Worm (Caenorhabditis elegans) whole organism, L1 larva: ENCODE data around the gene ctg-2.

Source experiments
- C16A3.4 ChIP-seq: fragments of 150-350 bp; optimal IDR thresholded peaks from 2 replicates; lab custom pipeline; 2014; ENCODE audit warnings: missing biosample characterization, missing genetic modification characterization
- C34B4.2 ChIP-seq: sonication (generic microtip); optimal IDR thresholded peaks from 2 replicates; lab custom pipeline; 2017; ENCODE audit warnings: mild to moderate bottlenecking, missing genetic modification characterization, missing compliant biosample characterization
- aha-1 ChIP-seq: fragments of 150-350 bp; optimal IDR thresholded peaks from 2 replicates; lab custom pipeline; 2014; ENCODE audit warnings: missing biosample characterization, missing genetic modification characterization
- alr-1 ChIP-seq: fragments of 200-800 bp; sonication (Bioruptor generic); optimal IDR thresholded peaks from 2 replicates; lab custom pipeline; 2018; ENCODE audit warnings: borderline replicate concordance, mild to moderate bottlenecking, missing genetic modification characterization, missing compliant biosample characterization
- aly-2 ChIP-seq: fragments of 150-350 bp; optimal IDR thresholded peaks from 2 replicates; lab custom pipeline; 2014; ENCODE audit warnings: missing biosample characterization, missing genetic modification characterization
- ama-1 ChIP-seq: fragments of 150-350 bp; optimal IDR thresholded peaks from 2 replicates; lab custom pipeline; 2014
- ceh-63 ChIP-seq: fragments of 200-800 bp; sonication (Bioruptor generic); optimal IDR thresholded peaks from 2 replicates; lab custom pipeline; 2018; ENCODE audit warnings: mild to moderate bottlenecking, missing genetic modification characterization, missing compliant biosample characterization
- ceh-88 ChIP-seq: fragments of 200-800 bp; sonication (Bioruptor generic); IDR thresholded peaks from 2 replicates; pipeline ENCODE4 v1.3.6; 2022; ENCODE audit warnings: missing genetic modification characterization, missing compliant biosample characterization
- ces-1 ChIP-seq: fragments of 150-350 bp; optimal IDR thresholded peaks from 2 replicates; lab custom pipeline; 2014; ENCODE audit warnings: missing biosample characterization, missing genetic modification reagents, missing genetic modification characterization
- dsc-1 ChIP-seq: sonication (generic microtip); optimal IDR thresholded peaks from 2 replicates; lab custom pipeline; 2016; ENCODE audit warnings: mild to moderate bottlenecking, missing genetic modification characterization, missing compliant biosample characterization
- efl-1 ChIP-seq, 4 experiments: fragments of 150-350 bp; optimal IDR thresholded peaks in 3 of 4; peaks in 1 of 4; 1 replicate in 1 of 4; 2 replicates in 3 of 4; lab custom pipeline; 2014; ENCODE audit warnings: missing biosample characterization in 2 of 4, missing genetic modification characterization in 2 of 4, missing genetic modification reagents in 2 of 4
- egl-13 ChIP-seq: sonication (generic microtip); optimal IDR thresholded peaks from 2 replicates; lab custom pipeline; 2016; ENCODE audit warnings: missing genotype, missing genetic modification reagents, missing genetic modification characterization, missing compliant biosample characterization
- elt-2 ChIP-seq: sonication (generic microtip); optimal IDR thresholded peaks from 2 replicates; lab custom pipeline; 2016; ENCODE audit warnings: missing genetic modification characterization, mild to moderate bottlenecking, inconsistent platforms, missing compliant biosample characterization, missing genetic modification reagents
- elt-3 ChIP-seq, 6 experiments: fragments of 150-350 bp in 1 of 6; sonication (generic microtip); optimal IDR thresholded peaks; 2 replicates each; lab custom pipeline; 2017 to 2018; ENCODE audit warnings: missing biosample characterization in 6 of 6, missing genetic modification characterization in 6 of 6, inconsistent platforms in 1 of 6
- ets-5 ChIP-seq: fragments of 200-800 bp; sonication (Bioruptor generic); IDR thresholded peaks from 2 replicates; pipeline ENCODE4 v1.3.6; 2022; ENCODE audit warnings: missing genetic modification characterization, missing compliant biosample characterization
- fkh-10 ChIP-seq: sonication (generic microtip); optimal IDR thresholded peaks from 2 replicates; lab custom pipeline; 2017; ENCODE audit warnings: missing biosample characterization, missing genetic modification reagents, missing genetic modification characterization
- fkh-4 ChIP-seq: sonication (generic microtip); optimal IDR thresholded peaks from 2 replicates; lab custom pipeline; 2016; ENCODE audit warnings: missing compliant biosample characterization, missing genetic modification characterization, borderline replicate concordance
- hlh-17 ChIP-seq: fragments of 200-800 bp; sonication (Bioruptor generic); optimal IDR thresholded peaks from 2 replicates; lab custom pipeline; 2018; ENCODE audit warnings: missing genetic modification characterization, mild to moderate bottlenecking, missing compliant biosample characterization, moderate library complexity, borderline replicate concordance
- jun-1 ChIP-seq: fragments of 150-350 bp; optimal IDR thresholded peaks from 2 replicates; lab custom pipeline; 2014; ENCODE audit warnings: missing biosample characterization, missing genetic modification reagents, missing genetic modification characterization
- lin-13 ChIP-seq: fragments of 150-350 bp; optimal IDR thresholded peaks from 2 replicates; lab custom pipeline; 2014; ENCODE audit warnings: missing biosample characterization, missing genetic modification reagents, missing genetic modification characterization
- lin-14 ChIP-seq: fragments of 200-800 bp; sonication (Bioruptor generic); optimal IDR thresholded peaks from 2 replicates; lab custom pipeline; 2018; ENCODE audit warnings: mild to moderate bottlenecking, missing genetic modification characterization, moderate library complexity, missing compliant biosample characterization
- lin-35 ChIP-seq, 2 experiments: fragments of 150-350 bp; optimal IDR thresholded peaks; 2 replicates each; lab custom pipeline; 2014; ENCODE audit warnings: missing biosample characterization in 2 of 2, missing genetic modification characterization in 2 of 2, missing genetic modification reagents in 2 of 2
- mdl-1 ChIP-seq, 2 experiments: fragments of 150-350 bp; optimal IDR thresholded peaks; 2 replicates each; lab custom pipeline; 2014 to 2017; ENCODE audit warnings: missing biosample characterization in 2 of 2, missing genetic modification characterization in 2 of 2, inconsistent platforms in 1 of 2
- mef-2 ChIP-seq: fragments of 150-350 bp; optimal IDR thresholded peaks from 2 replicates; lab custom pipeline; 2014; ENCODE audit warnings: missing biosample characterization, missing genetic modification characterization
- mep-1 ChIP-seq: fragments of 150-350 bp; optimal IDR thresholded peaks from 2 replicates; lab custom pipeline; 2014; ENCODE audit warnings: missing biosample characterization, missing genetic modification characterization
- nhr-12 ChIP-seq: sonication (generic microtip); optimal IDR thresholded peaks from 2 replicates; lab custom pipeline; 2017; ENCODE audit warnings: missing biosample characterization, missing genetic modification characterization
- nhr-237 ChIP-seq: fragments of 150-350 bp; optimal IDR thresholded peaks from 2 replicates; lab custom pipeline; 2014; ENCODE audit warnings: missing biosample characterization, missing genetic modification characterization
- nhr-47 ChIP-seq: sonication (generic microtip); optimal IDR thresholded peaks from 2 replicates; lab custom pipeline; 2016; ENCODE audit warnings: mild to moderate bottlenecking, missing genetic modification characterization, moderate library complexity, missing compliant biosample characterization
- nhr-71 ChIP-seq: sonication (generic microtip); optimal IDR thresholded peaks from 2 replicates; lab custom pipeline; 2016; ENCODE audit warnings: mild to moderate bottlenecking, missing genetic modification characterization, moderate library complexity, missing compliant biosample characterization
- nhr-77 ChIP-seq: fragments of 150-350 bp; optimal IDR thresholded peaks from 2 replicates; lab custom pipeline; 2014; ENCODE audit warnings: missing biosample characterization, missing genetic modification characterization
- nhr-84 ChIP-seq: sonication (generic microtip); optimal IDR thresholded peaks from 2 replicates; lab custom pipeline; 2017; ENCODE audit warnings: missing biosample characterization, missing genetic modification characterization
- nhr-85 ChIP-seq: sonication (generic microtip); peaks from one replicate; lab custom pipeline; 2016; ENCODE audit warnings: missing genetic modification characterization, inconsistent platforms, missing compliant biosample characterization
- rnt-1 ChIP-seq: sonication (generic microtip); optimal IDR thresholded peaks from 2 replicates; lab custom pipeline; 2016; ENCODE audit warnings: mild to moderate bottlenecking, missing genetic modification characterization, moderate library complexity, missing compliant biosample characterization
- skn-1 ChIP-seq: fragments of 150-350 bp; optimal IDR thresholded peaks from 2 replicates; lab custom pipeline; 2014; ENCODE audit warnings: missing biosample characterization, missing genetic modification characterization
- snu-23 ChIP-seq: sonication (generic microtip); optimal IDR thresholded peaks from 2 replicates; lab custom pipeline; 2016; ENCODE audit warnings: missing genetic modification characterization, missing compliant biosample characterization
- sox-4 ChIP-seq: sonication (generic microtip); optimal IDR thresholded peaks from 2 replicates; lab custom pipeline; 2016; ENCODE audit warnings: missing genetic modification characterization, missing compliant biosample characterization
- sptf-1 ChIP-seq: fragments of 150-350 bp; optimal IDR thresholded peaks from 2 replicates; lab custom pipeline; 2014; ENCODE audit warnings: missing biosample characterization, missing genetic modification characterization
- sup-37 ChIP-seq: fragments of 200-800 bp; sonication (Bioruptor generic); optimal IDR thresholded peaks from 2 replicates; lab custom pipeline; 2018; ENCODE audit warnings: mild to moderate bottlenecking, missing genetic modification characterization, missing compliant biosample characterization
- swsn-7 ChIP-seq: sonication (generic microtip); optimal IDR thresholded peaks from 2 replicates; lab custom pipeline; 2016; ENCODE audit warnings: missing genetic modification characterization, missing compliant biosample characterization
- tbx-2 ChIP-seq: sonication (generic microtip); optimal IDR thresholded peaks from 2 replicates; lab custom pipeline; 2016; ENCODE audit warnings: missing genetic modification characterization, missing compliant biosample characterization
- tlp-1 ChIP-seq: fragments of 150-350 bp; optimal IDR thresholded peaks from 2 replicates; lab custom pipeline; 2014; ENCODE audit warnings: missing biosample characterization, missing genetic modification characterization
- unc-130 ChIP-seq: fragments of 150-350 bp; optimal IDR thresholded peaks from 2 replicates; lab custom pipeline; 2017; ENCODE audit warnings: missing biosample characterization, missing genetic modification characterization, inconsistent platforms
- unc-62 ChIP-seq: fragments of 150-350 bp; optimal IDR thresholded peaks from 2 replicates; lab custom pipeline; 2014; ENCODE audit warnings: missing biosample characterization, missing genetic modification reagents, missing genetic modification characterization
- xbp-1 ChIP-seq: sonication (generic microtip); optimal IDR thresholded peaks from 2 replicates; lab custom pipeline; 2016; ENCODE audit warnings: missing genetic modification characterization, missing compliant biosample characterization
- zip-4 ChIP-seq: fragments of 200-800 bp; sonication (Bioruptor generic); optimal IDR thresholded peaks from 2 replicates; lab custom pipeline; 2018; ENCODE audit warnings: mild to moderate bottlenecking, missing genetic modification characterization, moderate library complexity, missing compliant biosample characterization

ctg-2 gene

ce11 chrII:8556166-8556565 is 41.3 kb downstream of the ctg-2 start, which contains the start of gene glb-27:
TSS of gene glb-27 (minus strand) at chrII:8556266.
- TF ChIP-seq sup-37 (GFP tag; lab: Kevin White, UChicago): no peak
- TF ChIP-seq skn-1: no peak
- TF ChIP-seq nhr-237 (tag; lab: Kevin White, UChicago): no peak
- no peak for TF ChIP-seq unc-62 (GFP tag; lab: Kevin White, UChicago)
- TF ChIP-seq elt-2 (tag; lab: Kevin White, UChicago): no peak
- no peak for TF ChIP-seq ets-5 (GFP tag; lab: Robert Waterston, UW)
- no peak for TF ChIP-seq lin-14 (GFP tag; lab: Kevin White, UChicago)
- no peak for TF ChIP-seq C16A3.4 (tag; lab: Kevin White, UChicago)
- TF ChIP-seq mef-2: no peak
- no peak for TF ChIP-seq egl-13 (tag; lab: Kevin White, UChicago)
- no peak for TF ChIP-seq lin-13
- TF ChIP-seq hlh-17: no peak
- TF ChIP-seq nhr-84 (tag; lab: Kevin White, UChicago): no peak
- no peak for TF ChIP-seq unc-130
- no peak for TF ChIP-seq fkh-4
- no peak for TF ChIP-seq rnt-1 (tag; lab: Kevin White, UChicago)
- TF ChIP-seq sptf-1 (tag; lab: Kevin White, UChicago): no peak
- TF ChIP-seq nhr-85: no peak
- TF ChIP-seq C34B4.2 (tag; lab: Kevin White, UChicago): no peak

ce11 chrII:8559188-8559587 is 44.3 kb downstream of the ctg-2 start:
- no peak for TF ChIP-seq lin-35 (GFP tag; optimal IDR thresholded peaks at IDR 0.05; lab: Kevin White, UChicago)
- TF ChIP-seq ces-1 (GFP tag; lab: Kevin White, UChicago): peak; percentile 43
- TF ChIP-seq unc-62 (GFP tag; lab: Kevin White, UChicago): no peak
- TF ChIP-seq nhr-71 (tag; lab: Kevin White, UChicago): peak; percentile 9
- no peak for TF ChIP-seq nhr-237 (tag; lab: Kevin White, UChicago)
- peak; percentile 6 for TF ChIP-seq dsc-1 (tag; lab: Kevin White, UChicago)
- no peak for TF ChIP-seq nhr-84 (tag; lab: Kevin White, UChicago)
- no peak for TF ChIP-seq ceh-63 (GFP tag; lab: Kevin White, UChicago)
- no peak for TF ChIP-seq efl-1 (optimal IDR thresholded peaks at IDR 0.05; lab: Kevin White, UChicago)
- no peak for TF ChIP-seq efl-1 (GFP tag; optimal IDR thresholded peaks at IDR 0.05 in 1 of 2; lab: Kevin White, UChicago)
- TF ChIP-seq fkh-10 (GFP tag; lab: Kevin White, UChicago): peak; percentile 98
- TF ChIP-seq C34B4.2 (tag; lab: Kevin White, UChicago): no peak
- TF ChIP-seq nhr-12 (tag; lab: Kevin White, UChicago): no peak
- no peak for TF ChIP-seq ceh-88
- no peak for TF ChIP-seq ama-1 (lab: Kevin White, UChicago)
- no peak for TF ChIP-seq nhr-85
- no peak for TF ChIP-seq zip-4
- TF ChIP-seq snu-23: peak; percentile 13
- no peak for TF ChIP-seq aha-1 (tag; lab: Kevin White, UChicago)
- no peak for TF ChIP-seq tlp-1
- no peak for TF ChIP-seq mef-2
- no peak for TF ChIP-seq jun-1 (tag; lab: Kevin White, UChicago)
- TF ChIP-seq lin-13: no peak
- no peak for TF ChIP-seq sox-4 (tag; lab: Kevin White, UChicago)
- no peak for TF ChIP-seq xbp-1 (tag; lab: Kevin White, UChicago)
- no peak for TF ChIP-seq tbx-2 (tag; lab: Kevin White, UChicago)
- TF ChIP-seq lin-14 (GFP tag; lab: Kevin White, UChicago): peak; percentile 46
- peak; percentile 18 for TF ChIP-seq nhr-47 (tag; lab: Kevin White, UChicago)
- TF ChIP-seq alr-1 (tag; lab: Kevin White, UChicago): no peak
- no peak for TF ChIP-seq skn-1
- TF ChIP-seq aly-2 (tag; lab: Kevin White, UChicago): no peak
- TF ChIP-seq fkh-4: no peak
- TF ChIP-seq mep-1: no peak
- no peak for TF ChIP-seq nhr-77
- TF ChIP-seq C16A3.4 (tag; lab: Kevin White, UChicago): no peak
- TF ChIP-seq mdl-1 (tag; optimal IDR thresholded peaks at IDR 0.05; lab: Kevin White, UChicago): no peak
- TF ChIP-seq elt-3 (tag; optimal IDR thresholded peaks at IDR 0.05; lab: Kevin White, UChicago): no peak
- peak; percentile 12 for TF ChIP-seq swsn-7 (tag; lab: Kevin White, UChicago)
- TF ChIP-seq, all 84 proteins: peak for 8
